Worm (Caenorhabditis elegans): Measurements from ENCODE around the gene ark-1.

Gene ark-1

DNA sequence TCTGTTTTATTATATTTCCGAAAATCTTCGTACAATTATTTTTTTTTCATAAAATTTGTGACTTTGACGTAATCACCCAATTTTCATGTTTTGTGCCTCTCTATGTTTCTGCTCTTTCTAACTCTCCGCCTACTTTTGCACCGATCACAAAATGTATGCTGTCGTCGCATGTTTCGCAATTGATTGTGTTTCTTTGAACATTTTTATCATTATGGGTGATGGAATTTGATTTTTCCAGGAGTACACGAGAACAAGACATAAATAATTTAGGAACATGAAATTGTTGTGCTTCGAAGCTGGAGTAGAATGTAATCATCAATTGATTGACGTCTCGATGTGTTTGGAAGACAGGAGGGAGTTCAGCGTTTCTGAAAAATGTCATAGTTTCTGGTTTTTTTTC is 29.9 kb downstream of the ark-1 start (continued):
- TF ChIP-seq nhr-76 (tag; optimal IDR thresholded peaks at IDR 0.05): no peak
- TF ChIP-seq lin-39 (tag; optimal IDR thresholded peaks at IDR 0.05): no peak
- no peak for TF ChIP-seq dmd-9 (GFP tag; IDR thresholded peaks at IDR 0.05)
- peak; percentile 89 for TF ChIP-seq dve-1 (tag; optimal IDR thresholded peaks at IDR 0.05; ENCODE audit: insufficient read depth)
- no peak for TF ChIP-seq F44E2.7 (GFP tag; IDR thresholded peaks at IDR 0.05)
- no peak for TF ChIP-seq vab-7 (GFP tag; IDR thresholded peaks at IDR 0.05)
- no peak for TF ChIP-seq set-16 (GFP tag; IDR thresholded peaks at IDR 0.05)
- TF ChIP-seq dmd-6 (GFP tag; IDR thresholded peaks at IDR 0.05): peak; percentile 99
- peak; percentile 7 for TF ChIP-seq lin-13 (GFP tag; optimal IDR thresholded peaks at IDR 0.05)
- TF ChIP-seq mdl-1 (tag; optimal IDR thresholded peaks at IDR 0.05): peak in 1 of 2 experiments; percentile 7
- TF ChIP-seq ZK337.2 (GFP tag; IDR thresholded peaks at IDR 0.05): no peak
- TF ChIP-seq ctbp-1 (GFP tag; IDR thresholded peaks at IDR 0.05): no peak
- TF ChIP-seq mes-2 (tag; optimal IDR thresholded peaks at IDR 0.05; ENCODE audit: poor library complexity, severe bottlenecking): peak; percentile 12
- no peak for TF ChIP-seq ceh-44 (GFP tag; IDR thresholded peaks at IDR 0.05)
- peak; percentile 98 for TF ChIP-seq nhr-102 (tag; optimal IDR thresholded peaks at IDR 0.05)
- TF ChIP-seq Y5F2A.4 (GFP tag; optimal IDR thresholded peaks at IDR 0.05): no peak
- no peak for TF ChIP-seq egl-43 (GFP tag; IDR thresholded peaks at IDR 0.05)
- TF ChIP-seq ceh-20 (GFP tag; IDR thresholded peaks at IDR 0.05): peak; percentile 48; the same call in 1 of the 2 replicates
- no peak for TF ChIP-seq gei-8 (GFP tag; optimal IDR thresholded peaks at IDR 0.05)
- TF ChIP-seq unc-62 (GFP tag; optimal IDR thresholded peaks at IDR 0.05 in 1 of 2): peak in 1 of 2 experiments; percentile 32
- TF ChIP-seq unc-62 (tag; optimal IDR thresholded peaks at IDR 0.05): no peak
- no peak for TF ChIP-seq ceh-32 (tag; optimal IDR thresholded peaks at IDR 0.05; ENCODE audit: poor library complexity)
- TF ChIP-seq ces-1 (GFP tag; optimal IDR thresholded peaks at IDR 0.05): no peak
- TF ChIP-seq cey-2 (tag; optimal IDR thresholded peaks at IDR 0.05; ENCODE audit: borderline replicate concordance, insufficient read depth): no peak
- no peak for TF ChIP-seq spr-3 (GFP tag; optimal IDR thresholded peaks at IDR 0.05)
- TF ChIP-seq nhr-48 (tag; optimal IDR thresholded peaks at IDR 0.05): peak; percentile 92
- no peak for TF ChIP-seq zip-2 (tag; optimal IDR thresholded peaks at IDR 0.05)
- peak; percentile 95 for TF ChIP-seq pqm-1 (tag; optimal IDR thresholded peaks at IDR 0.05)
- peak; percentile 69; the same call in 1 of the 2 replicates for TF ChIP-seq saeg-2 (GFP tag; IDR thresholded peaks at IDR 0.05)
- TF ChIP-seq nhr-10 (tag; optimal IDR thresholded peaks at IDR 0.05): peak; percentile 40
- no peak for TF ChIP-seq nhr-237 (tag; optimal IDR thresholded peaks at IDR 0.05)
- TF ChIP-seq Y105C5A.15 (GFP tag; IDR thresholded peaks at IDR 0.05): no peak
- no peak for TF ChIP-seq Y48G9A.11 (GFP tag; IDR thresholded peaks at IDR 0.05)
- peak; percentile 62; the same call in 1 of the 2 replicates for TF ChIP-seq lin-1 (GFP tag; IDR thresholded peaks at IDR 0.05)
- no peak for TF ChIP-seq attf-4 (tag; optimal IDR thresholded peaks at IDR 0.05)
- peak; percentile 53 for TF ChIP-seq T20F7.1 (GFP tag; optimal IDR thresholded peaks at IDR 0.05)
- 0 out of 2 replicates have a peak, but pooled peaks have one; percentile 26 for TF ChIP-seq nhr-41 (GFP tag; IDR thresholded peaks at IDR 0.05)
- TF ChIP-seq daf-8 (GFP tag; IDR thresholded peaks at IDR 0.05): no peak
- no peak for TF ChIP-seq fos-1 (tag; optimal IDR thresholded peaks at IDR 0.05)
- TF ChIP-seq unc-39 (tag; optimal IDR thresholded peaks at IDR 0.05): no peak

DNA sequence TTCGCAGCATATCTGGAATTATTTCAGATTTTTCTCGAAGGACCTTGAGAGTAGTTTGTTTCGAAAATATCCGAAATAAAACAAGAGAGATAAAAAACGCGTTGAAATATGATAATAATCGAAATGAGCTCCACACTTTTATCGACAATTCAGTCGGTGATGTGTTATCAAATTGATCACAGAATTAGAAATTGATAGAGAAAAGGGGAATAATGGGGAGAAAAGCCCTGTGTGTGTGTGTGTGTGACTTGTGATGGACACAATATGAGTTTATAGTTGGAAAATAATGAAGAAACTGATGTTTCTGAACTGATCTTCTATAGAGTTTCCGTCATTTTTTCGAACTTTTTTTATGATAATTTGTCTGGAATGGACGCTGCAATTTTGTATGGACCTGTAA is 31.7 kb downstream of the ark-1 start, which contains the start of gene pgp-1:
Gene pgp-1, minus strand, starts transcription at position 12 of the 400 bp plus-strand sequence.
- TF ChIP-seq spr-1 (tag; optimal IDR thresholded peaks at IDR 0.05) (no peak), lir-3 (tag; optimal IDR thresholded peaks at IDR 0.05) (no peak), F49E8.2 (tag; optimal IDR thresholded peaks at IDR 0.05; ENCODE audit: borderline replicate concordance) (no peak), tra-1 (GFP tag; IDR thresholded peaks at IDR 0.05) (no peak), tag-97 (GFP tag; IDR thresholded peaks at IDR 0.05) (no peak), rbr-2 (tag; optimal IDR thresholded peaks at IDR 0.05) (no peak), zip-2 (tag; optimal IDR thresholded peaks at IDR 0.05) (no peak), madf-5 (GFP tag; IDR thresholded peaks at IDR 0.05) (no peak), sdz-12 (GFP tag; optimal IDR thresholded peaks at IDR 0.05) (no peak), ztf-11 (tag; optimal IDR thresholded peaks at IDR 0.05) (no peak), zag-1 (tag; optimal IDR thresholded peaks at IDR 0.05) (no peak), arid-1 (GFP tag; conservative IDR thresholded peaks at IDR 0.05) (no peak), pqm-1 (tag; optimal IDR thresholded peaks at IDR 0.05) (peak; percentile 99), nhr-6 (tag; optimal IDR thresholded peaks at IDR 0.05) (no peak), egl-43 (GFP tag; IDR thresholded peaks at IDR 0.05) (no peak), ces-1 (GFP tag; optimal IDR thresholded peaks at IDR 0.05) (no peak), unc-62 (GFP tag; optimal IDR thresholded peaks at IDR 0.05 in 1 of 2) (peak in 1 of 2 experiments; percentile 57), unc-62 (tag; optimal IDR thresholded peaks at IDR 0.05) (no peak), php-3 (GFP tag; IDR thresholded peaks at IDR 0.05) (peak; percentile 68)
